Worm (Caenorhabditis elegans): ENCODE measurements around the gene npp-16.

npp-16 gene

DNA sequence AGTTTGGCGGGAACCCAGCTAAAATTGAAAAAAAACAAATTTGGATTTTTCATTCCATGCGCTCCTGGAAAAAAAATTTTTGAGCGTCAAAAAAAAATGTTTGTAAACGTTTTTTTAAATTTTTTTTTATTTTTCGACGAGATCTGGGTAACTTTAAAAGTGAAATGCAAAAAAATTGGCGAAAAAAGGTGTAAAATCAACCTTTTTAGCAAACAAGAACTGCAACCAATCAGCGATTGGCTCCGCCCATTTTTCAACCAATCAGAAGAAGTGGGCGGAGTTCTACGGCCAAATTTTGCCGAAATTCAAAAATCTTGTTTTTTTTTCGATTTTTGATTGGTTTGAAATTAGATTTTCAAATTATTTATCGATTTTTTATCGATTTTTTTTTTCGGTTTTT, 20.2 kb upstream of the npp-16 start:
- TF ChIP-seq lin-32 (GFP tag; optimal IDR thresholded peaks at IDR 0.05) (no peak), lin-13 (tag; optimal IDR thresholded peaks at IDR 0.05) (no peak), hlh-1 (tag; optimal IDR thresholded peaks at IDR 0.05) (no peak), ztf-11 (tag; optimal IDR thresholded peaks at IDR 0.05) (no peak), elt-1 (tag; optimal IDR thresholded peaks at IDR 0.05; ENCODE audit: borderline replicate concordance, insufficient read depth) (no peak), ceh-39 (tag; optimal IDR thresholded peaks at IDR 0.05) (no peak), mls-2 (tag; optimal IDR thresholded peaks at IDR 0.05) (no peak), zip-8 (tag; optimal IDR thresholded peaks at IDR 0.05) (no peak), mep-1 (tag; optimal IDR thresholded peaks at IDR 0.05) (no peak), blmp-1 (tag; optimal IDR thresholded peaks at IDR 0.05) (no peak), sptf-1 (tag; optimal IDR thresholded peaks at IDR 0.05) (no peak), unc-120 (tag; optimal IDR thresholded peaks at IDR 0.05; ENCODE audit: poor library complexity, severe bottlenecking) (no peak), tbx-8 (GFP tag; optimal IDR thresholded peaks at IDR 0.05) (no peak), flh-1 (GFP tag; optimal IDR thresholded peaks at IDR 0.05) (no peak), cnd-1 (tag; optimal IDR thresholded peaks at IDR 0.05) (no peak)

DNA sequence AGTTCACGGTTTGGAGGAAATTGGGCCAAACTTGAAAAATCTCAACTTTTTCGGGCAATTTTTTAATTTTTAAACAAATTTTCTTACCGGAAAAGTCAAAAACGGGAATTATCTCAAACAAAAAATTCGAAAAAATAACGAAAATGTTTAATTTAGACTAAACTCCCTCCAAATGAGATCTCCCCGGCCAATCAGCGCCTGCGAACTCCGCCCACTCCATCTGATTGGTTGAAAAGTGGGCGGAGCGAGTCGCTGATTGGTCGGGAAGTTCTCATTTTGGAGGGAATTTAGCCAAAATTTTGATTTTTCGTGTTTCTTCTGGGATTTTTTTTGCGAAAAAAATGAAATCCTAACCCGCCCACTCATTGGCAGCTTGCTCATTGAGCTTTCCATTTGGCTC, 19.1 kb upstream of the npp-16 start:
- no peak for TF ChIP-seq lin-32 (GFP tag; optimal IDR thresholded peaks at IDR 0.05)
- no peak for TF ChIP-seq unc-120 (tag; optimal IDR thresholded peaks at IDR 0.05; ENCODE audit: poor library complexity, severe bottlenecking)
- TF ChIP-seq ceh-83 (GFP tag; optimal IDR thresholded peaks at IDR 0.05) = no peak
- TF ChIP-seq M03D4.4 (tag; optimal IDR thresholded peaks at IDR 0.05) = no peak
- no peak for TF ChIP-seq ceh-39 (tag; optimal IDR thresholded peaks at IDR 0.05)
- no peak for TF ChIP-seq elt-1 (tag; optimal IDR thresholded peaks at IDR 0.05; ENCODE audit: borderline replicate concordance, insufficient read depth)
- no peak for TF ChIP-seq nhr-2 (tag; optimal IDR thresholded peaks at IDR 0.05)
- TF ChIP-seq ces-1 (GFP tag; optimal IDR thresholded peaks at IDR 0.05) = no peak
- TF ChIP-seq ceh-43 (GFP tag; optimal IDR thresholded peaks at IDR 0.05) = no peak
- TF ChIP-seq lsy-2 (tag; optimal IDR thresholded peaks at IDR 0.05) = no peak
- no peak for TF ChIP-seq nhr-237 (tag; optimal IDR thresholded peaks at IDR 0.05)
- no peak for TF ChIP-seq ztf-11 (tag; optimal IDR thresholded peaks at IDR 0.05)
- TF ChIP-seq sptf-1 (tag; optimal IDR thresholded peaks at IDR 0.05) = no peak
- TF ChIP-seq snpc-4 (tag; optimal IDR thresholded peaks at IDR 0.05) = no peak
- no peak for TF ChIP-seq nhr-28 (tag; optimal IDR thresholded peaks at IDR 0.05)
- no peak for TF ChIP-seq mep-1 (tag; optimal IDR thresholded peaks at IDR 0.05)
- no peak for TF ChIP-seq mls-2 (tag; optimal IDR thresholded peaks at IDR 0.05)
- TF ChIP-seq pha-4 (tag; optimal IDR thresholded peaks at IDR 0.05) = no peak

DNA sequence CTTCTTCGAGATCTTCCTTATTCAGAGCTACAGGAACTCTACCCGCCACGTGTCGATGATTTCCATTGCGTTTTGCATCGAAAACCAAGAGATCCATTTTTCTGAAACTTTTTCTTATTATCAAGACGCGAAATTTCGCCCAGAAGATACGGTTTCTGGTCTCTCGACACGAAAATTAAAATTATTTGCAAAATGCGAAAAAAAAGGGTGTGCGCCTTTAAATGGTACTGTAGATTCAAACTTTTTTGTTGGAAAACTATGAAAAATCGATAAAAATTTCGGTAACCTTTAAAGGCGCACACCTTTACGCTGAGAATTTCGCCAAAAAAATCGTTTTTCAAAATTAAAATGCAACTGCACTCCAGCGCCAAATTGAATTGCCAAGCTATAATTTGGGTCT, 17.6 kb upstream of the npp-16 start, which contains the start of gene tsen-2:
Gene tsen-2 (minus strand): TSS at position 101 of the 400 bp plus-strand sequence.
- TF ChIP-seq mls-2 (tag; optimal IDR thresholded peaks at IDR 0.05) = no peak
- TF ChIP-seq nhr-28 (tag; optimal IDR thresholded peaks at IDR 0.05) = no peak
- TF ChIP-seq sem-2 (GFP tag; optimal IDR thresholded peaks at IDR 0.05) = no peak
- TF ChIP-seq unc-120 (tag; optimal IDR thresholded peaks at IDR 0.05; ENCODE audit: poor library complexity, severe bottlenecking) = no peak
- no peak for TF ChIP-seq nhr-237 (tag; optimal IDR thresholded peaks at IDR 0.05)
- no peak for TF ChIP-seq tbx-8 (GFP tag; optimal IDR thresholded peaks at IDR 0.05)
- TF ChIP-seq ces-1 (GFP tag; optimal IDR thresholded peaks at IDR 0.05) = no peak

DNA sequence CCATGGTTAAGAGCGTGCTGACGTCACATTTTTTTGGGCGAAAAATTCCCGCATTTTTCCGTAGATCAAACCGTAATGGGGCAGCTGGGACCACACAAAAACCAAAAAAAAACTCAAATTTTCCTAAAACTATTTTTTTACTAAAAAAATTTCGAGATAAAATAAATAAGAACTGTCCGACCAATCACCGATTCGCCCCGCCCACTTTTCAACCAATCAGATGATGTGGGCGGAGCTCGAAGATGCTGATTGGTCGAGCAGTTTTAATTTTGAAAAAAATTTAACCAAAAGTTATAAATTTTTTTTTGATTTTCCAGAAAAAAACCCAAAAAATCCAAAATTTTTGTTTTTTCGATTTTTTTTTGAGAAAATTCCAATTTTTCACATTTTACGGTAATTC, 15.7 kb upstream of the npp-16 start:
- TF ChIP-seq ceh-43 (GFP tag; optimal IDR thresholded peaks at IDR 0.05) (no peak), unc-120 (tag; optimal IDR thresholded peaks at IDR 0.05; ENCODE audit: poor library complexity, severe bottlenecking) (no peak), snpc-4 (tag; optimal IDR thresholded peaks at IDR 0.05) (no peak), elt-3 (tag; optimal IDR thresholded peaks at IDR 0.05) (no peak), flh-1 (GFP tag; optimal IDR thresholded peaks at IDR 0.05) (no peak)

DNA sequence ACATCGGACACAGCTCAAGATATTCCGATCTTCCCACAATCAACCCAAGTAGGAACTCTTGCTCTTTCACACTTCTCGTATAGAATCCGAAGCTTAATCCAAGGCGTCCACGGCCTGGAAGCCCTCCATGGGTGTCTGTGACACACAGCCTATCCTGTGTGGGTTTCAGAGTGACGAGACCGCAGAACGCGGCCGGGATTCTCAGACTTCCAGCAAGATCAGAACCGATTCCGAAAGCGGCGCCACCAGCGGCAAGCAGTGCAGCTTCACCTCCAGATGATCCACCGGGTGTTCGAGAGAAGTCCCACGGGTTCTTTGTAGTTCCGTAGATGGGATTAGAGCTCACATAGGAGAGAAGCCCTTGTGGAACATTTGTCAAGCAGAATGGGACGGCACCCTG, 12.9 kb upstream of the npp-16 start:
- no peak for TF ChIP-seq ceh-39 (tag; optimal IDR thresholded peaks at IDR 0.05)
- no peak for TF ChIP-seq bed-3 (GFP tag; optimal IDR thresholded peaks at IDR 0.05)
- no peak for TF ChIP-seq ces-1 (GFP tag; optimal IDR thresholded peaks at IDR 0.05)
- TF ChIP-seq mab-5 (tag; optimal IDR thresholded peaks at IDR 0.05) = no peak
- TF ChIP-seq lsy-2 (tag; optimal IDR thresholded peaks at IDR 0.05) = no peak
- no peak for TF ChIP-seq snpc-4 (tag; optimal IDR thresholded peaks at IDR 0.05)
- no peak for TF ChIP-seq mep-1 (tag; optimal IDR thresholded peaks at IDR 0.05)

DNA sequence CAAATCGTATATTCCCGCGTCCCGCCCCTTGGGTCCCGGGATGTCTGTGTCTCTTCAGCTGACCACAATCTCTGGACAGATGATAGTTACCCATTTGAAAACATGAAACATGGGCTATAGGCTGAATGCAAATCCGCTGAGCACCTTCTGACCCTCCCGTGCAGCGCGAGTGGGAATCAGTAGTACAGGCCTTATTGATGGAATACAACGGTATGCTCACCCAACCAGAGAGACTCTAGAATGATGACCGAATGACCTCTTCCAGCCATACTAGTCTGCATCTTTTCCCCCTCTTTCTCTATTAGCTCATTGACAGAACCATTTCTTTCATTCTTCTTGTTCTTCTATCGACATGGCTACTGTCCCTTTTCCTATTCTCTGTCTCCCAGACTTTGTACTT, 8.6 kb upstream of the npp-16 start, which contains the start of gene sdz-33:
Gene sdz-33 (plus strand): TSS at position 301 of the 400 bp plus-strand sequence.
- TF ChIP-seq ceh-83 (GFP tag; optimal IDR thresholded peaks at IDR 0.05) (no peak), ham-2 (GFP tag; optimal IDR thresholded peaks at IDR 0.05) (no peak), sem-2 (GFP tag; optimal IDR thresholded peaks at IDR 0.05) (no peak), tbx-8 (GFP tag; optimal IDR thresholded peaks at IDR 0.05) (no peak), ces-1 (GFP tag; optimal IDR thresholded peaks at IDR 0.05) (no peak), nhr-12 (tag; optimal IDR thresholded peaks at IDR 0.05) (no peak), nhr-2 (tag; optimal IDR thresholded peaks at IDR 0.05) (no peak), snpc-4 (tag; optimal IDR thresholded peaks at IDR 0.05) (no peak), sptf-1 (tag; optimal IDR thresholded peaks at IDR 0.05) (no peak)

Measured in whole organism, mixed stage, embryonic.